Worm (Caenorhabditis elegans): ENCODE measurements around the gene F54D5.24.

DNA sequence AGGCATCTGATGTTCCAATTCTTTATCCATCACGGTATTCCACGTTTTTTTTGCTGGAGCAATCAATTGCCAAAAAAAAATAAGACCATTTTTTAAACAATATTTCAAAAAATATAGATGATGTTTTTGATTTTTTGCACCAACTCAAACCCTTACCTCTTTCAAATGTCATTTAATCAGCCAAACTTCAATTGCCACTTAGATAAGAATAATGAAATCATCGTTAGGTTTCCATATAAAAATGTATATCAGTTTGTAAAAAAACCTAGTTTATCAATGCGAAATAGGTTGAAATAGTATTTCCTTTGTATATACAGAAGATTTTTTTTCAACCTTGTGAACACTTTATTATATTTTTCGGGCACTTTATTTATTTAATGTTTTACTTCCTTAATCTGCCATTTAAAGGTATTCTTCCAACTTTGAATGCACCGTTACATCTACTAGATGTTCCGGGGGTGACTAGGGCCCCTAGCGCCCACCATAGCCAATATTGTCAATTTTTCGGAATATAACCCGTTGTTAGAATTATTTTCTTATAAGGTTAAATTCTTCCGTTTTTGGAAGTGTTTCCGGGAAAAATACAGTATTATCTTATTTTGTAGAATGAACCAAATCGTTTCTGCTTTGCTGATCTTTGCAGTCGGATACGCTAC is 13.6 kb downstream of the F54D5.24 start, which contains the start of the genes F54D5.23 and F54D5.4:
- TF ChIP-seq flt-1 (GFP tag; IDR thresholded peaks at IDR 0.05) (no peak), cog-1 (tag; optimal IDR thresholded peaks at IDR 0.05) (no peak), tab-1 (GFP tag; IDR thresholded peaks at IDR 0.05) (no peak)

Measured in whole organism, midembryonic.